Worm (Caenorhabditis elegans) whole organism, L2 larva: Measurements from ENCODE around the gene secs-1.

Source experiments
- alr-1 ChIP-seq: fragments of 150-350 bp; optimal IDR thresholded peaks from 2 replicates; lab custom pipeline; 2014; ENCODE audit warnings: missing biosample characterization, missing genetic modification characterization
- aly-2 ChIP-seq: fragments of 150-350 bp; optimal IDR thresholded peaks from 2 replicates; lab custom pipeline; 2014; ENCODE audit warnings: missing biosample characterization, missing genetic modification characterization
- ama-1 ChIP-seq: fragments of 150-350 bp; optimal IDR thresholded peaks from 2 replicates; lab custom pipeline; 2018; ENCODE audit warnings: inconsistent platforms
- ceh-82 ChIP-seq: fragments of 150-350 bp; optimal IDR thresholded peaks from 2 replicates; lab custom pipeline; 2014; ENCODE audit warnings: missing biosample characterization, missing genetic modification characterization
- egl-27 ChIP-seq: sonication (generic microtip); optimal IDR thresholded peaks from 3 replicates; lab custom pipeline; 2017; ENCODE audit warnings: missing biosample characterization, missing genetic modification reagents, missing genetic modification characterization
- elt-1 ChIP-seq: fragments of 150-350 bp; optimal IDR thresholded peaks from 2 replicates; lab custom pipeline; 2014; ENCODE audit warnings: missing biosample characterization, missing genetic modification characterization
- fos-1 ChIP-seq: fragments of 150-350 bp; optimal IDR thresholded peaks from 2 replicates; lab custom pipeline; 2014; ENCODE audit warnings: missing biosample characterization, missing genetic modification characterization
- lin-11 ChIP-seq: fragments of 150-350 bp; sonication (generic microtip); optimal IDR thresholded peaks from 2 replicates; lab custom pipeline; 2014; ENCODE audit warnings: missing biosample characterization, missing genetic modification characterization, inconsistent platforms, mixed read lengths
- lin-13 ChIP-seq: fragments of 150-350 bp; optimal IDR thresholded peaks from 2 replicates; lab custom pipeline; 2014; ENCODE audit warnings: missing biosample characterization, missing genetic modification reagents, missing genetic modification characterization
- nhr-11 ChIP-seq: fragments of 150-350 bp; optimal IDR thresholded peaks from 2 replicates; lab custom pipeline; 2014; ENCODE audit warnings: missing biosample characterization, missing genetic modification characterization
- nhr-77 ChIP-seq: fragments of 150-350 bp; optimal IDR thresholded peaks from 2 replicates; lab custom pipeline; 2014; ENCODE audit warnings: missing biosample characterization, missing genetic modification characterization
- unc-39 ChIP-seq: fragments of 150-350 bp; optimal IDR thresholded peaks from 2 replicates; lab custom pipeline; 2014; ENCODE audit warnings: missing biosample characterization, missing genetic modification characterization
- unc-62 ChIP-seq: fragments of 150-350 bp; optimal IDR thresholded peaks from 2 replicates; lab custom pipeline; 2014; ENCODE audit warnings: missing biosample characterization, missing genetic modification reagents, missing genetic modification characterization
- zag-1 ChIP-seq: fragments of 150-350 bp; optimal IDR thresholded peaks from 2 replicates; lab custom pipeline; 2014; ENCODE audit warnings: missing biosample characterization, missing genetic modification characterization

- TF ChIP-seq lin-13 (GFP tag; lab: Kevin White, UChicago): no peak
- TF ChIP-seq lin-11: no peak
- TF ChIP-seq nhr-77 (tag; lab: Kevin White, UChicago): no peak
- TF ChIP-seq alr-1 (tag; lab: Kevin White, UChicago): no peak
- no peak for TF ChIP-seq unc-39 (tag; lab: Kevin White, UChicago)
- no peak for TF ChIP-seq aly-2
- TF ChIP-seq zag-1 (tag; lab: Kevin White, UChicago): no peak
- TF ChIP-seq egl-27 (tag; lab: Kevin White, UChicago): no peak
- no peak for TF ChIP-seq elt-1 (tag; lab: Kevin White, UChicago)
- no peak for TF ChIP-seq ama-1 (lab: Kevin White, UChicago)
- TF ChIP-seq ceh-82 (tag; lab: Kevin White, UChicago): no peak
- TF ChIP-seq unc-62 (GFP tag; lab: Kevin White, UChicago): no peak
- TF ChIP-seq nhr-11 (tag; lab: Kevin White, UChicago): no peak
- TF ChIP-seq fos-1 (tag; lab: Kevin White, UChicago): no peak
Measured at ce11 chrV:10758658-10759057, 45.6 kb downstream of the secs-1 start, which contains the start of gene F28H7.8.
